Fruit fly (Drosophila melanogaster) whole organism: Measurements from ENCODE around the gene mRpL17.

ENCODE experiments used
- CG8478 ChIP-seq: fragments of >200 bp; optimal IDR thresholded peaks from 2 replicates; lab custom pipeline; 2018; ENCODE audit warnings: inconsistent platforms
- Dll ChIP-seq: fragments of >200 bp; optimal IDR thresholded peaks from 2 replicates; lab custom pipeline; 2017
- EcR ChIP-seq, 2 experiments: fragments of >200 bp; optimal IDR thresholded peaks; 2 replicates each; lab custom pipeline; 2017; ENCODE audit warnings: missing biosample characterization in 2 of 2, missing genetic modification characterization in 2 of 2, missing genetic modification reagents in 2 of 2
- pan ChIP-seq: fragments of >200 bp; optimal IDR thresholded peaks from 2 replicates; lab custom pipeline; 2017
- psq ChIP-seq: fragments of >200 bp; optimal IDR thresholded peaks from 2 replicates; lab custom pipeline; 2017
- usp ChIP-seq: fragments of >200 bp; optimal IDR thresholded peaks from 2 replicates; lab custom pipeline; 2017; ENCODE audit warnings: missing biosample characterization, missing genetic modification characterization, mixed read lengths

Gene mRpL17

dm6 chr3L:298459-298858 lies 33.9 kb downstream of the mRpL17 start:
- no peak for TF ChIP-seq EcR (GFP tag; optimal IDR thresholded peaks at IDR 0.05; lab: Kevin White, UChicago)
- no peak for TF ChIP-seq Dll
- TF ChIP-seq usp (GFP tag; lab: Kevin White, UChicago): no peak
- no peak for TF ChIP-seq CG8478 (lab: Kevin White, UChicago)
- TF ChIP-seq pan (lab: Kevin White, UChicago): no peak
- TF ChIP-seq psq (lab: Kevin White, UChicago): no peak

dm6 chr3L:299952-300605 lies 35.5 kb downstream of the mRpL17 start:
- TF ChIP-seq usp (GFP tag; lab: Kevin White, UChicago) (no peak), pan (lab: Kevin White, UChicago) (no peak), EcR (GFP tag; optimal IDR thresholded peaks at IDR 0.05; lab: Kevin White, UChicago) (no peak), psq (lab: Kevin White, UChicago) (no peak), Dll (no peak), CG8478 (lab: Kevin White, UChicago) (no peak)

dm6 chr3L:311607-312006 lies 47.0 kb downstream of the mRpL17 start:
- TF ChIP-seq CG8478 (lab: Kevin White, UChicago) (no peak), psq (lab: Kevin White, UChicago) (no peak), EcR (GFP tag; optimal IDR thresholded peaks at IDR 0.05; lab: Kevin White, UChicago) (no peak), pan (lab: Kevin White, UChicago) (no peak), Dll (no peak)

- TF ChIP-seq CG8478 (lab: Kevin White, UChicago) (no peak), usp (GFP tag; lab: Kevin White, UChicago) (no peak), EcR (GFP tag; optimal IDR thresholded peaks at IDR 0.05; lab: Kevin White, UChicago) (no peak)
Measured at dm6 chr3L:312323-312722, 47.7 kb downstream of the mRpL17 start.

DNA sequence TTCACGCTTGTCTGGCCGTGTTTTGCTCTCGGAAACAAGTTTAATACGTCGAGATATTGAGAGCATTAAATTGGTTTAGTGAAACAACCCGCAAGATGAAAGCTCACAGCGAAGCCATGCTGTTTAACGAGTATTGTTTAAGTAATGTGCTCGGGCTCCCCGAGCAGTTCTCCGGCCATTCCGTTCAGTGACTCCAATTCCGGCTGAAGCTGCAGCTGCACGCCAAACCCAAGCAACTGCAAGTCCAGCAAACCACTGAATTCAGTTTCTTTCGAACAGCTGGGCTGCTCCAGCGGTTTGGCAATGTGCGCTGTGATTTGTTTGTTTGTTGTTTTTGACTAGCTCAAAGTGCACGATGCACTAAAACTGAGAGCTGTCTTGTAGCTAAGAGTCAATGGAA lies 50.6 kb downstream of the mRpL17 start:
- TF ChIP-seq psq (lab: Kevin White, UChicago) (no peak), EcR (GFP tag; optimal IDR thresholded peaks at IDR 0.05; lab: Kevin White, UChicago) (no peak)
